Fruit fly (Drosophila melanogaster) whole organism, wandering third instar larva: ENCODE measurements around the gene ara.

Experiments
- Abd-B ChIP-seq: fragments of >200 bp; optimal IDR thresholded peaks from 2 replicates; lab custom pipeline; 2017; ENCODE audit warnings: missing biosample characterization, missing genetic modification characterization
- CG32264 ChIP-seq: fragments of 200-800 bp; sonication (Bioruptor generic); optimal IDR thresholded peaks from 2 replicates; lab custom pipeline; 2016; ENCODE audit warnings: missing biosample characterization, missing genetic modification characterization
- CG9705 ChIP-seq: fragments of 200-800 bp; sonication (Bioruptor generic); optimal IDR thresholded peaks from 2 replicates; lab custom pipeline; 2018; ENCODE audit warnings: missing biosample characterization, mild to moderate bottlenecking, missing genetic modification characterization
- CrebA ChIP-seq: fragments of 200-800 bp; sonication (Bioruptor generic); optimal IDR thresholded peaks from 2 replicates; lab custom pipeline; 2016; ENCODE audit warnings: missing biosample characterization, mild to moderate bottlenecking, missing genetic modification characterization, borderline replicate concordance
- Dfd ChIP-seq: fragments of >200 bp; optimal IDR thresholded peaks from 2 replicates; lab custom pipeline; 2017; ENCODE audit warnings: missing biosample characterization, missing genetic modification characterization
- Dif ChIP-seq: fragments of 200-275, 200-300 bp; sonication (Bioruptor generic); optimal IDR thresholded peaks from 2 replicates; lab custom pipeline; 2018; ENCODE audit warnings: missing biosample characterization, missing genetic modification characterization; ENCODE audit not compliant: partially characterized antibody
- GATAd ChIP-seq: sonication (Bioruptor generic); optimal IDR thresholded peaks from 2 replicates; lab custom pipeline; 2016; ENCODE audit warnings: missing biosample characterization, missing genetic modification characterization
- HLH106 ChIP-seq: fragments of 200-800 bp; optimal IDR thresholded peaks from 3 replicates; lab custom pipeline; 2019; ENCODE audit warnings: missing biosample characterization, mild to moderate bottlenecking, missing genetic modification characterization, moderate library complexity
- Hnf4 ChIP-seq: fragments of 200-800 bp; sonication (Bioruptor generic); optimal IDR thresholded peaks from 2 replicates; lab custom pipeline; 2016; ENCODE audit warnings: missing biosample characterization, mild to moderate bottlenecking, missing genetic modification characterization
- Hr78 ChIP-seq: fragments of >200 bp; optimal IDR thresholded peaks from 2 replicates; lab custom pipeline; 2017; ENCODE audit warnings: missing biosample characterization, missing genetic modification characterization
- Hr83 ChIP-seq: fragments of 200-300 bp; sonication (Bioruptor generic); optimal IDR thresholded peaks from 2 replicates; lab custom pipeline; 2016; ENCODE audit warnings: missing biosample characterization, mild to moderate bottlenecking, missing genetic modification characterization, moderate library complexity; ENCODE audit not compliant: poor library complexity, severe bottlenecking
- Jra ChIP-seq: sonication (Bioruptor generic); optimal IDR thresholded peaks from 2 replicates; lab custom pipeline; 2016; ENCODE audit warnings: missing biosample characterization, missing genetic modification characterization
- Mio ChIP-seq: sonication (Bioruptor generic); optimal IDR thresholded peaks from 2 replicates; lab custom pipeline; 2016; ENCODE audit warnings: missing biosample characterization, missing genetic modification characterization
- Myc ChIP-seq: fragments of >200 bp; optimal IDR thresholded peaks from 2 replicates; lab custom pipeline; 2017
- N ChIP-seq: fragments of >200 bp; optimal IDR thresholded peaks from 2 replicates; lab custom pipeline; 2018; ENCODE audit warnings: missing biosample characterization, missing external identifiers, missing genetic modification characterization
- OdsH ChIP-seq: fragments of 200-800 bp; sonication (Bioruptor generic); optimal IDR thresholded peaks from 2 replicates; lab custom pipeline; 2016; ENCODE audit warnings: missing biosample characterization, mild to moderate bottlenecking, missing genetic modification characterization
- Rel ChIP-seq, 2 experiments: fragments of 200-800 bp; sonication (Bioruptor generic) in 1 of 2; optimal IDR thresholded peaks; 2 replicates in 1 of 2; 3 replicates in 1 of 2; lab custom pipeline; 2016 to 2019; ENCODE audit warnings: mild to moderate bottlenecking in 2 of 2, missing biosample characterization in 2 of 2, missing genetic modification characterization in 2 of 2, moderate library complexity in 1 of 2
- Sp1 ChIP-seq: fragments of 200-800 bp; sonication (Bioruptor generic); optimal IDR thresholded peaks from 3 replicates; lab custom pipeline; 2019; ENCODE audit warnings: missing biosample characterization, mild to moderate bottlenecking, missing genetic modification characterization, moderate library complexity
- Vsx2 ChIP-seq: fragments of 200-300, 225-300 bp; sonication (Bioruptor generic); optimal IDR thresholded peaks from 2 replicates; lab custom pipeline; 2018; ENCODE audit warnings: missing biosample characterization, missing genetic modification characterization; ENCODE audit not compliant: partially characterized antibody
- br ChIP-seq: fragments of 200-800 bp; sonication (Bioruptor generic); optimal IDR thresholded peaks from 2 replicates; lab custom pipeline; 2016; ENCODE audit warnings: missing biosample characterization, missing genetic modification characterization
- brk ChIP-seq: fragments of 200-800 bp; sonication (Bioruptor generic); optimal IDR thresholded peaks from 2 replicates; lab custom pipeline; 2016; ENCODE audit warnings: missing biosample characterization, mild to moderate bottlenecking, missing genetic modification characterization
- dl ChIP-seq, 2 experiments: fragments of 175-275, 200-275 bp in 1 of 2; fragments of 200-275 bp in 1 of 2; sonication (Bioruptor generic); optimal IDR thresholded peaks; lab custom pipeline; 2018; ENCODE audit warnings: mild to moderate bottlenecking in 2 of 2, missing biosample characterization in 2 of 2, missing genetic modification characterization in 2 of 2, moderate library complexity in 2 of 2; ENCODE audit not compliant: partially characterized antibody in 2 of 2, insufficient read depth in 1 of 2
- dmrt93B ChIP-seq: fragments of 200-800 bp; sonication (Bioruptor generic); optimal IDR thresholded peaks from 2 replicates; lab custom pipeline; 2018; ENCODE audit warnings: missing biosample characterization, mild to moderate bottlenecking, missing genetic modification characterization
- dsf ChIP-seq: sonication (Bioruptor generic); optimal IDR thresholded peaks from 2 replicates; lab custom pipeline; 2016; ENCODE audit warnings: missing biosample characterization, missing genetic modification characterization, borderline replicate concordance
- ey ChIP-seq: fragments of 200-800 bp; sonication (Bioruptor generic); optimal IDR thresholded peaks from 2 replicates; lab custom pipeline; 2016; ENCODE audit warnings: missing biosample characterization, missing genetic modification characterization
- foxo ChIP-seq, 2 experiments: fragments of 200-800 bp; sonication (Bioruptor generic); optimal IDR thresholded peaks; 2 replicates in 1 of 2; 3 replicates in 1 of 2; lab custom pipeline; 2016 to 2017; ENCODE audit warnings: missing biosample characterization in 2 of 2, missing genetic modification characterization in 2 of 2
- fru ChIP-seq: fragments of 200-800 bp; sonication (Bioruptor generic); optimal IDR thresholded peaks from 3 replicates; lab custom pipeline; 2016; ENCODE audit warnings: missing biosample characterization, mild to moderate bottlenecking, missing genetic modification characterization
- h ChIP-seq: fragments of 200-800 bp; sonication (Bioruptor generic); optimal IDR thresholded peaks from 3 replicates; lab custom pipeline; 2016; ENCODE audit warnings: missing biosample characterization, mild to moderate bottlenecking, missing genetic modification characterization
- jim ChIP-seq: fragments of 175-275, 200-325 bp; sonication (Bioruptor generic); optimal IDR thresholded peaks from 2 replicates; lab custom pipeline; 2016; ENCODE audit warnings: missing biosample characterization, mild to moderate bottlenecking, missing genetic modification characterization
- lola ChIP-seq: fragments of >200 bp; optimal IDR thresholded peaks from 2 replicates; lab custom pipeline; 2017; ENCODE audit warnings: missing biosample characterization, missing genetic modification characterization
- pan ChIP-seq: fragments of >200 bp; optimal IDR thresholded peaks from 2 replicates; lab custom pipeline; 2017
- psq ChIP-seq: fragments of 200-800 bp; sonication (Bioruptor generic); optimal IDR thresholded peaks from 3 replicates; lab custom pipeline; 2017; ENCODE audit warnings: missing biosample characterization, mild to moderate bottlenecking, missing genetic modification characterization, moderate library complexity
- rgr ChIP-seq: fragments of 200-800 bp; sonication (Bioruptor generic); optimal IDR thresholded peaks from 3 replicates; lab custom pipeline; 2016; ENCODE audit warnings: missing biosample characterization, mild to moderate bottlenecking, missing genetic modification characterization
- sage ChIP-seq: fragments of 200-800 bp; sonication (Bioruptor generic); optimal IDR thresholded peaks from 2 replicates; lab custom pipeline; 2016; ENCODE audit warnings: missing biosample characterization, mild to moderate bottlenecking, missing genetic modification characterization
- sv ChIP-seq: fragments of 200-800 bp; sonication (Bioruptor generic); optimal IDR thresholded peaks from 3 replicates; lab custom pipeline; 2016; ENCODE audit warnings: missing biosample characterization, missing genetic modification characterization
- tai ChIP-seq: sonication (Bioruptor generic); optimal IDR thresholded peaks from 2 replicates; lab custom pipeline; 2016; ENCODE audit warnings: missing biosample characterization, missing genetic modification characterization
- usp ChIP-seq: fragments of >200 bp; optimal IDR thresholded peaks from 2 replicates; lab custom pipeline; 2017; ENCODE audit warnings: missing biosample characterization, missing genetic modification characterization
- woc ChIP-seq: sonication (Bioruptor generic); optimal IDR thresholded peaks from 2 replicates; lab custom pipeline; 2016; ENCODE audit warnings: missing biosample characterization, mild to moderate bottlenecking, missing genetic modification characterization

Gene ara

dm6 chr3L:12534318-12534717 lies 46.2 kb upstream of the ara start, which contains the start of gene Pmm2:
Pmm2 (plus strand) TSS chr3L:12534590.
- TF ChIP-seq Rel (GFP tag; optimal IDR thresholded peaks at IDR 0.05; lab: Kevin White, UChicago) (no peak), Rel (tag; optimal IDR thresholded peaks at IDR 0.05; lab: Kevin White, UChicago) (peak; percentile 2), CG9705 (GFP tag; lab: Kevin White, UChicago) (no peak), pan (no peak)

- peak; percentile 31 for TF ChIP-seq Myc
- TF ChIP-seq brk, result no peak
Observed at dm6 chr3L:12537123-12537522, 43.3 kb upstream of the ara start, which contains the start of gene CG4069. CG4069 (minus strand) TSS chr3L:12537315.

- TF ChIP-seq woc (GFP tag; lab: Kevin White, UChicago) (no peak), Dif (GFP tag; lab: Kevin White, UChicago) (no peak), pan (no peak), usp (GFP tag; lab: Kevin White, UChicago) (no peak), psq (GFP tag; lab: Kevin White, UChicago) (no peak), lola (GFP tag; lab: Kevin White, UChicago) (no peak), CG32264 (GFP tag; lab: Kevin White, UChicago) (no peak), Myc (no peak), sv (GFP tag; lab: Kevin White, UChicago) (no peak), Rel (GFP tag; optimal IDR thresholded peaks at IDR 0.05; lab: Kevin White, UChicago) (no peak), Rel (tag; optimal IDR thresholded peaks at IDR 0.05; lab: Kevin White, UChicago) (no peak), CG9705 (GFP tag; lab: Kevin White, UChicago) (no peak), Dfd (GFP tag; lab: Kevin White, UChicago) (no peak), dmrt93B (GFP tag; lab: Kevin White, UChicago) (no peak)
- TF ChIP-seq, all 38 proteins: peak for 0
Observed at dm6 chr3L:12549471-12549870, 31.0 kb upstream of the ara start.

dm6 chr3L:12551671-12552070 lies 28.8 kb upstream of the ara start:
- TF ChIP-seq pan, result no peak
- TF ChIP-seq h (GFP tag; lab: Kevin White, UChicago), result peak; percentile 87
- no peak for TF ChIP-seq Rel (GFP tag; optimal IDR thresholded peaks at IDR 0.05; lab: Kevin White, UChicago)
- no peak for TF ChIP-seq Rel (tag; optimal IDR thresholded peaks at IDR 0.05; lab: Kevin White, UChicago)
- no peak for TF ChIP-seq lola (GFP tag; lab: Kevin White, UChicago)
- TF ChIP-seq sv (GFP tag; lab: Kevin White, UChicago), result no peak
- peak; percentile 66 for TF ChIP-seq brk
- peak; percentile 79 for TF ChIP-seq OdsH (GFP tag; lab: Kevin White, UChicago)
- TF ChIP-seq Sp1 (GFP tag; lab: Kevin White, UChicago), result peak; percentile 73
- no peak for TF ChIP-seq dsf (GFP tag; lab: Kevin White, UChicago)
- TF ChIP-seq psq (GFP tag; lab: Kevin White, UChicago), result peak; percentile 71
- peak; percentile 52 to 80 for TF ChIP-seq foxo (GFP tag; optimal IDR thresholded peaks at IDR 0.05; lab: Kevin White, UChicago)
- TF ChIP-seq fru (GFP tag; lab: Kevin White, UChicago), result peak; percentile 85
- TF ChIP-seq Vsx2 (GFP tag; lab: Kevin White, UChicago), result no peak
- TF ChIP-seq CrebA (GFP tag; lab: Kevin White, UChicago), result peak; percentile 26
- peak; percentile 72 for TF ChIP-seq sage (GFP tag; lab: Kevin White, UChicago)
- TF ChIP-seq Myc, result no peak
- TF ChIP-seq usp (GFP tag; lab: Kevin White, UChicago), result no peak
- TF ChIP-seq Jra (GFP tag; lab: Kevin White, UChicago), result peak; percentile 58
- TF ChIP-seq Dif (GFP tag; lab: Kevin White, UChicago), result no peak
- TF ChIP-seq Dfd (GFP tag; lab: Kevin White, UChicago), result no peak
- TF ChIP-seq rgr (GFP tag; lab: Kevin White, UChicago), result peak; percentile 80
- TF ChIP-seq CG9705 (GFP tag; lab: Kevin White, UChicago), result peak; percentile 8
- TF ChIP-seq CG32264 (GFP tag; lab: Kevin White, UChicago), result peak; percentile 63
- TF ChIP-seq Abd-B, result no peak
- TF ChIP-seq Hr83 (GFP tag; lab: Kevin White, UChicago), result no peak
- TF ChIP-seq jim, result no peak
- TF ChIP-seq woc (GFP tag; lab: Kevin White, UChicago), result peak; percentile 71
- TF ChIP-seq dl (GFP tag; optimal IDR thresholded peaks at IDR 0.05; lab: Kevin White, UChicago; ENCODE audit: insufficient read depth in 1 of 2, partially characterized antibody in 2 of 2), result no peak
- peak; percentile 49 for TF ChIP-seq tai (GFP tag; lab: Kevin White, UChicago)
- no peak for TF ChIP-seq N
- no peak for TF ChIP-seq Mio (GFP tag; lab: Kevin White, UChicago)
- peak; percentile 81 for TF ChIP-seq ey (GFP tag; lab: Kevin White, UChicago)
- TF ChIP-seq br (GFP tag; lab: Kevin White, UChicago), result peak; percentile 84
- TF ChIP-seq dmrt93B (GFP tag; lab: Kevin White, UChicago), result peak; percentile 58
- TF ChIP-seq Hr78 (GFP tag; lab: Kevin White, UChicago), result no peak
- peak; percentile 79 for TF ChIP-seq Hnf4 (GFP tag; lab: Kevin White, UChicago)
- TF ChIP-seq HLH106 (tag; lab: Kevin White, UChicago), result peak; percentile 77
- no peak for TF ChIP-seq GATAd (GFP tag; lab: Kevin White, UChicago)
